Fruit fly (Drosophila melanogaster): ENCODE data around the gene Cp15.

The Cp15 gene

DNA sequence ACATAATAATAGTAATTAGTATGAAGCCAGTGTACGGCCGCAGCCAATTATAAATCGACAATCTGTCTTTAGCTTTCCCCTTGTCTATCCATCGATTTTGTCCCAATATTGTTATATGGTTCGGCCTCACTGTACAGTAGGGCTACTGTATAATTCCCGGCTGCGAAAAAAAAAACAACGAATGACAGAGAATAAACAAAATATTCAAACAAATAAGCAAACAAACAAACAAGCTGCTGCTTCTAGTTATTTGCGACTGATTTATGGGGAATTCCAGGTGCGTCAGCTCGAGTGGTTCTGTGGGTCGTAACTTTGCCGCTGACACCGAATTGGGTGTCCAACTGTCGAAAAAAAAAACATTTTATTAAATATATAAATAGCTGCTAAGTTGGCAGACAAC lies 38.6 kb upstream of the Cp15 start (continued):
- TF ChIP-seq disco-r (GFP tag; optimal IDR thresholded peaks at IDR 0.05), result peak; percentile 28
- TF ChIP-seq sens-2 (GFP tag; IDR thresholded peaks at IDR 0.05), result no peak
- no peak for TF ChIP-seq Atf-2 (GFP tag; optimal IDR thresholded peaks at IDR 0.05)
- no peak for TF ChIP-seq CG1024 (GFP tag; IDR thresholded peaks at IDR 0.05)
- TF ChIP-seq toy (GFP tag; IDR thresholded peaks at IDR 0.05), result no peak
- no peak for TF ChIP-seq CG17186 (GFP tag; optimal IDR thresholded peaks at IDR 0.05)
- TF ChIP-seq wdn (GFP tag; IDR thresholded peaks at IDR 0.05), result no peak
- TF ChIP-seq CG9215 (GFP tag; IDR thresholded peaks at IDR 0.05), result no peak
- no peak for TF ChIP-seq chif (GFP tag; optimal IDR thresholded peaks at IDR 0.05)
- TF ChIP-seq CG9817 (tag; optimal IDR thresholded peaks at IDR 0.05), result peak; percentile 47
- TF ChIP-seq ranshi (GFP tag; IDR thresholded peaks at IDR 0.05), result no peak
- no peak for TF ChIP-seq phol (tag; optimal IDR thresholded peaks at IDR 0.05)
- TF ChIP-seq CG34422 (GFP tag; IDR thresholded peaks at IDR 0.05), result no peak; the same call in 2 of the 3 replicates
- TF ChIP-seq Sox102F (GFP tag; optimal IDR thresholded peaks at IDR 0.05), result no peak
- no peak for TF ChIP-seq Scr (GFP tag; IDR thresholded peaks at IDR 0.05; ENCODE audit: partially characterized antibody)
- no peak for TF ChIP-seq lola (GFP tag; optimal IDR thresholded peaks at IDR 0.05)
- no peak for TF ChIP-seq CG6254 (GFP tag; optimal IDR thresholded peaks at IDR 0.05)
- TF ChIP-seq cwo (GFP tag; optimal IDR thresholded peaks at IDR 0.05), result peak; percentile 43
- TF ChIP-seq grn (GFP tag; optimal IDR thresholded peaks at IDR 0.05), result no peak
- TF ChIP-seq zen2 (GFP tag; IDR thresholded peaks at IDR 0.05; ENCODE audit: partially characterized antibody), result no peak
- no peak for TF ChIP-seq lilli (GFP tag; optimal IDR thresholded peaks at IDR 0.05)
- no peak for TF ChIP-seq Sry-β (GFP tag; optimal IDR thresholded peaks at IDR 0.05)
- TF ChIP-seq Taf1 (GFP tag; IDR thresholded peaks at IDR 0.05), result no peak
- TF ChIP-seq CG10274 (GFP tag; optimal IDR thresholded peaks at IDR 0.05), result peak; percentile 28
- no peak for TF ChIP-seq CG11247 (GFP tag; IDR thresholded peaks at IDR 0.05)
- TF ChIP-seq E2f2 (GFP tag; IDR thresholded peaks at IDR 0.05), result no peak
- no peak for TF ChIP-seq CG31441 (GFP tag; IDR thresholded peaks at IDR 0.05)
- TF ChIP-seq CG34224 (GFP tag; IDR thresholded peaks at IDR 0.05; ENCODE audit: partially characterized antibody), result no peak
- peak; percentile 78 for TF ChIP-seq Atf6 (GFP tag; IDR thresholded peaks at IDR 0.05)
- TF ChIP-seq vvl (GFP tag; IDR thresholded peaks at IDR 0.05), result 0 out of 2 replicates have a peak, but pooled peaks have one; percentile 25
- TF ChIP-seq CG5245 (GFP tag; optimal IDR thresholded peaks at IDR 0.05), result no peak
- TF ChIP-seq CG8359 (GFP tag; optimal IDR thresholded peaks at IDR 0.05; ENCODE audit: borderline replicate concordance), result no peak
- no peak for TF ChIP-seq fd102C (GFP tag; optimal IDR thresholded peaks at IDR 0.05)
- no peak for TF ChIP-seq hb (GFP tag; IDR thresholded peaks at IDR 0.05; ENCODE audit: partially characterized antibody)
- no peak for TF ChIP-seq CG14710 (tag; optimal IDR thresholded peaks at IDR 0.05)
- TF ChIP-seq CG33557 (GFP tag; optimal IDR thresholded peaks at IDR 0.05), result no peak
- TF ChIP-seq CG3726 (GFP tag; IDR thresholded peaks at IDR 0.05), result no peak
- no peak for TF ChIP-seq bsh (GFP tag; optimal IDR thresholded peaks at IDR 0.05)
- no peak for TF ChIP-seq esg (GFP tag; conservative IDR thresholded peaks at IDR 0.05)
- no peak for TF ChIP-seq cato (GFP tag; optimal IDR thresholded peaks at IDR 0.05; ENCODE audit: borderline replicate concordance)
- no peak for TF ChIP-seq az2 (GFP tag; optimal IDR thresholded peaks at IDR 0.05)
- no peak for TF ChIP-seq ato (GFP tag; IDR thresholded peaks at IDR 0.05; ENCODE audit: partially characterized antibody)
- no peak for TF ChIP-seq CG10462 (GFP tag; optimal IDR thresholded peaks at IDR 0.05)
- TF ChIP-seq CG9727 (GFP tag; optimal IDR thresholded peaks at IDR 0.05), result peak; percentile 56
- no peak for TF ChIP-seq vnd (GFP tag; IDR thresholded peaks at IDR 0.05; ENCODE audit: partially characterized antibody)
- no peak for TF ChIP-seq fd64A (GFP tag; optimal IDR thresholded peaks at IDR 0.05)
- no peak for TF ChIP-seq eve (GFP tag; optimal IDR thresholded peaks at IDR 0.05)
- TF ChIP-seq lab (GFP tag; optimal IDR thresholded peaks at IDR 0.05), result peak; percentile 86
- peak; percentile 12 for TF ChIP-seq CG17359 (tag; optimal IDR thresholded peaks at IDR 0.05)
- no peak for TF ChIP-seq en (GFP tag; optimal IDR thresholded peaks at IDR 0.05)

Data from whole organism, embryonic.